Fruit fly (Drosophila melanogaster) whole organism, embryonic: Measurements from ENCODE around the gene CG14000.

ENCODE experiments used
- Aef1 ChIP-seq: fragments of 200-800 bp; sonication (Bioruptor generic); IDR thresholded peaks from 3 replicates; pipeline ENCODE4 v1.3.6; 2022; ENCODE audit warnings: missing biosample characterization, missing genetic modification characterization
- Atf6 ChIP-seq: fragments of 200-800 bp; sonication (Bioruptor generic); IDR thresholded peaks from 2 replicates; pipeline ENCODE4 v1.3.6; 2022; ENCODE audit warnings: missing biosample characterization, missing genetic modification characterization
- Bdp1 ChIP-seq: fragments of 200-800 bp; sonication (Bioruptor generic); optimal IDR thresholded peaks from 3 replicates; lab custom pipeline; 2016; ENCODE audit warnings: missing biosample characterization, missing genetic modification characterization
- C15 ChIP-seq: fragments of 200-800 bp; sonication (Bioruptor generic); IDR thresholded peaks from 3 replicates; pipeline ENCODE4 v1.3.6; 2022; ENCODE audit warnings: missing biosample characterization, missing genetic modification characterization
- CG10147 ChIP-seq: fragments of 200-800 bp; sonication (Bioruptor generic); optimal IDR thresholded peaks from 2 replicates; lab custom pipeline; 2019; ENCODE audit warnings: missing biosample characterization, mild to moderate bottlenecking, missing genetic modification characterization, moderate library complexity
- CG11398 ChIP-seq: fragments of 200-800 bp; sonication (Bioruptor generic); optimal IDR thresholded peaks from 2 replicates; lab custom pipeline; 2016; ENCODE audit warnings: missing biosample characterization, missing genetic modification characterization
- CG12236 ChIP-seq: fragments of 200-800 bp; sonication (Bioruptor generic); optimal IDR thresholded peaks from 2 replicates; lab custom pipeline; 2016; ENCODE audit warnings: missing biosample characterization, missing genetic modification characterization
- CG12299 ChIP-seq: fragments of 200-800 bp; sonication (Bioruptor generic); optimal IDR thresholded peaks from 2 replicates; lab custom pipeline; 2018; ENCODE audit warnings: missing biosample characterization, mild to moderate bottlenecking, missing genetic modification characterization
- CG13296 ChIP-seq: fragments of 200-800 bp; sonication (Bioruptor generic); optimal IDR thresholded peaks from 3 replicates; lab custom pipeline; 2018; ENCODE audit warnings: missing biosample characterization, mild to moderate bottlenecking, missing genetic modification characterization
- CG1529 ChIP-seq: fragments of 200-800 bp; sonication (Bioruptor generic); optimal IDR thresholded peaks from 3 replicates; lab custom pipeline; 2018; ENCODE audit warnings: missing biosample characterization, missing genetic modification characterization
- CG15696 ChIP-seq: fragments of 200-800 bp; sonication (Bioruptor generic); optimal IDR thresholded peaks from 2 replicates; lab custom pipeline; 2019; ENCODE audit warnings: missing biosample characterization, mild to moderate bottlenecking, missing genetic modification characterization, moderate library complexity
- CG1602 ChIP-seq: fragments of 200-800 bp; sonication (Bioruptor generic); optimal IDR thresholded peaks from 3 replicates; lab custom pipeline; 2016; ENCODE audit warnings: missing biosample characterization, missing genetic modification characterization
- CG17328 ChIP-seq: fragments of 200-800 bp; sonication (Bioruptor generic); IDR thresholded peaks from 2 replicates; pipeline ENCODE4 v1.3.6; 2022; ENCODE audit warnings: missing biosample characterization, missing genetic modification characterization
- CG18619 ChIP-seq: fragments of 200-800 bp; sonication (Bioruptor generic); optimal IDR thresholded peaks from 3 replicates; lab custom pipeline; 2017; ENCODE audit warnings: missing biosample characterization, mild to moderate bottlenecking, missing genetic modification characterization
- CG18764 ChIP-seq: fragments of 200-800 bp; sonication (Bioruptor generic); optimal IDR thresholded peaks from 3 replicates; lab custom pipeline; 2016; ENCODE audit warnings: missing biosample characterization, missing genetic modification characterization
- CG2120 ChIP-seq: fragments of 200-800 bp; sonication (Bioruptor generic); optimal IDR thresholded peaks from 3 replicates; lab custom pipeline; 2016; ENCODE audit warnings: missing biosample characterization, missing genetic modification characterization
- CG6654 ChIP-seq: fragments of 200-800 bp; sonication (Bioruptor generic); optimal IDR thresholded peaks from 2 replicates; lab custom pipeline; 2017; ENCODE audit warnings: missing biosample characterization, mild to moderate bottlenecking, missing genetic modification characterization
- CG8924 ChIP-seq: fragments of 200-800 bp; optimal IDR thresholded peaks from 3 replicates; lab custom pipeline; 2019; ENCODE audit warnings: missing biosample characterization, mild to moderate bottlenecking, missing genetic modification characterization, moderate library complexity
- Doc3 ChIP-seq: fragments of 200-800 bp; sonication (Bioruptor generic); IDR thresholded peaks from 3 replicates; pipeline ENCODE4 v1.3.6; 2022; ENCODE audit warnings: missing biosample characterization, missing genetic modification characterization; ENCODE audit not compliant: partially characterized antibody
- E2f1 ChIP-seq: fragments of 200-800 bp; sonication (Bioruptor generic); IDR thresholded peaks from 2 replicates; pipeline ENCODE4 v1.3.6; 2022; ENCODE audit warnings: missing biosample characterization, missing genetic modification characterization
- Elba2 ChIP-seq: fragments of 200-800 bp; sonication (Bioruptor generic); optimal IDR thresholded peaks from 3 replicates; lab custom pipeline; 2016; ENCODE audit warnings: missing biosample characterization, missing genetic modification characterization
- Ets65A ChIP-seq: fragments of 200-800 bp; sonication (Bioruptor generic); peaks from one replicate; lab custom pipeline; 2016; ENCODE audit warnings: missing biosample characterization, missing genetic modification characterization
- Fer2 ChIP-seq: fragments of 200-800 bp; sonication (Bioruptor generic); optimal IDR thresholded peaks from 2 replicates; lab custom pipeline; 2018; ENCODE audit warnings: missing biosample characterization, mild to moderate bottlenecking, missing genetic modification characterization, moderate library complexity
- Gug ChIP-seq: fragments of 200-800 bp; sonication (Bioruptor generic); IDR thresholded peaks from 4 replicates; pipeline ENCODE4 v1.3.6; 2022; ENCODE audit warnings: missing biosample characterization, missing genetic modification characterization
- HLH54F ChIP-seq: fragments of 200-800 bp; sonication (Bioruptor generic); optimal IDR thresholded peaks from 3 replicates; lab custom pipeline; 2016; ENCODE audit warnings: missing biosample characterization, missing genetic modification characterization
- HLHmδ ChIP-seq: fragments of 200-800 bp; sonication (Bioruptor generic); optimal IDR thresholded peaks from 2 replicates; lab custom pipeline; 2018; ENCODE audit warnings: missing biosample characterization, mild to moderate bottlenecking, missing genetic modification characterization, moderate library complexity
- Hr78 ChIP-seq, 2 experiments: fragments of 200-800 bp in 1 of 2; fragments of >200 bp in 1 of 2; sonication (Bioruptor generic) in 1 of 2; optimal IDR thresholded peaks; 2 replicates each; lab custom pipeline; 2017 to 2019; ENCODE audit warnings: missing biosample characterization in 2 of 2, missing genetic modification characterization in 2 of 2, mild to moderate bottlenecking in 1 of 2, moderate library complexity in 1 of 2
- NC2β ChIP-seq: fragments of 200-800 bp; sonication (Bioruptor generic); optimal IDR thresholded peaks from 2 replicates; lab custom pipeline; 2016; ENCODE audit warnings: missing biosample characterization, missing genetic modification characterization
- Opbp ChIP-seq: fragments of 200-800 bp; sonication (Bioruptor generic); IDR thresholded peaks from 3 replicates; pipeline ENCODE4 v1.3.6; 2022; ENCODE audit warnings: missing biosample characterization, missing genetic modification characterization; ENCODE audit not compliant: partially characterized antibody
- TFAM ChIP-seq: fragments of 200-800 bp; sonication (Bioruptor generic); optimal IDR thresholded peaks from 2 replicates; lab custom pipeline; 2017; ENCODE audit warnings: missing biosample characterization, missing genetic modification characterization, inconsistent platforms
- Usf ChIP-seq: fragments of 200-800 bp; sonication (Bioruptor generic); optimal IDR thresholded peaks from 2 replicates; lab custom pipeline; 2017; ENCODE audit warnings: missing genotype, missing biosample characterization, missing genetic modification characterization
- amos ChIP-seq: fragments of 200-800 bp; sonication (Bioruptor generic); IDR thresholded peaks from 2 replicates; pipeline ENCODE4 v1.3.6; 2022; ENCODE audit warnings: missing biosample characterization, missing genetic modification characterization; ENCODE audit not compliant: partially characterized antibody
- br ChIP-seq: fragments of >200 bp; optimal IDR thresholded peaks from 2 replicates; lab custom pipeline; 2017
- cwo ChIP-seq: fragments of 200-800 bp; sonication (Bioruptor generic); optimal IDR thresholded peaks from 3 replicates; lab custom pipeline; 2017; ENCODE audit warnings: missing biosample characterization, missing genetic modification characterization, mild to moderate bottlenecking, moderate library complexity, missing genetic modification reagents
- dysf ChIP-seq: fragments of 200-800 bp; sonication (Bioruptor generic); IDR thresholded peaks from 3 replicates; pipeline ENCODE4 v1.3.6; 2022; ENCODE audit warnings: missing biosample characterization, missing genetic modification characterization
- en ChIP-seq: fragments of 200-800 bp; sonication (Bioruptor generic); optimal IDR thresholded peaks from 2 replicates; lab custom pipeline; 2016; ENCODE audit warnings: missing biosample characterization, missing genetic modification characterization
- gcm2 ChIP-seq: fragments of 200-800 bp; sonication (Bioruptor generic); optimal IDR thresholded peaks from 2 replicates; lab custom pipeline; 2016; ENCODE audit warnings: missing biosample characterization, missing genetic modification characterization
- gfzf ChIP-seq: fragments of 200-800 bp; sonication (Bioruptor generic); optimal IDR thresholded peaks from 2 replicates; lab custom pipeline; 2016; ENCODE audit warnings: missing biosample characterization, mild to moderate bottlenecking, missing genetic modification characterization, moderate library complexity
- h ChIP-seq: fragments of >200 bp; optimal IDR thresholded peaks from 2 replicates; lab custom pipeline; 2017
- her ChIP-seq: fragments of 200-800 bp; sonication (Bioruptor generic); optimal IDR thresholded peaks from 2 replicates; lab custom pipeline; 2016; ENCODE audit warnings: missing biosample characterization, missing genetic modification characterization
- klu ChIP-seq: fragments of 200-800 bp; sonication (Bioruptor generic); IDR thresholded peaks from 2 replicates; pipeline ENCODE4 v1.3.6; 2022; ENCODE audit warnings: missing biosample characterization, missing genetic modification characterization
- lilli ChIP-seq: fragments of 200-800 bp; sonication (Bioruptor generic); optimal IDR thresholded peaks from 3 replicates; lab custom pipeline; 2016; ENCODE audit warnings: missing biosample characterization, missing genetic modification characterization
- luna ChIP-seq: fragments of 200-800 bp; sonication (Bioruptor generic); optimal IDR thresholded peaks from 2 replicates; lab custom pipeline; 2016; ENCODE audit warnings: missing biosample characterization, missing genetic modification characterization
- mirr ChIP-seq: fragments of 200-800 bp; sonication (Bioruptor generic); optimal IDR thresholded peaks from 3 replicates; lab custom pipeline; 2018; ENCODE audit warnings: missing biosample characterization, mild to moderate bottlenecking, missing genetic modification characterization
- ro ChIP-seq: fragments of 200-800 bp; sonication (Bioruptor generic); IDR thresholded peaks from 2 replicates; pipeline ENCODE4 v1.3.6; 2022; ENCODE audit warnings: missing biosample characterization, missing genetic modification characterization
- sc ChIP-seq, 3 experiments: fragments of >200 bp in 2 of 3; fragments of 200-800 bp in 1 of 3; sonication (Bioruptor generic) in 1 of 3; optimal IDR thresholded peaks; 2 replicates in 2 of 3; 3 replicates in 1 of 3; lab custom pipeline; 2017; ENCODE audit warnings: mild to moderate bottlenecking in 1 of 3, missing biosample characterization in 1 of 3, missing genetic modification characterization in 1 of 3, missing genetic modification reagents in 1 of 3
- slbo ChIP-seq: fragments of 200-800 bp; sonication (Bioruptor generic); IDR thresholded peaks from 2 replicates; pipeline ENCODE4 v1.3.6; 2022; ENCODE audit warnings: missing biosample characterization, missing genetic modification characterization
- slou ChIP-seq: fragments of 200-800 bp; sonication (Bioruptor generic); optimal IDR thresholded peaks from 3 replicates; lab custom pipeline; 2016; ENCODE audit warnings: missing biosample characterization, missing genetic modification characterization
- tup ChIP-seq: fragments of 200-800 bp; sonication (Bioruptor generic); optimal IDR thresholded peaks from 2 replicates; lab custom pipeline; 2016; ENCODE audit warnings: missing biosample characterization, mild to moderate bottlenecking, missing genetic modification characterization, moderate library complexity
- vfl ChIP-seq: fragments of 200-800 bp; sonication (Bioruptor generic); optimal IDR thresholded peaks from 2 replicates; lab custom pipeline; 2016; ENCODE audit warnings: missing biosample characterization, missing genetic modification characterization

CG14000 gene

DNA sequence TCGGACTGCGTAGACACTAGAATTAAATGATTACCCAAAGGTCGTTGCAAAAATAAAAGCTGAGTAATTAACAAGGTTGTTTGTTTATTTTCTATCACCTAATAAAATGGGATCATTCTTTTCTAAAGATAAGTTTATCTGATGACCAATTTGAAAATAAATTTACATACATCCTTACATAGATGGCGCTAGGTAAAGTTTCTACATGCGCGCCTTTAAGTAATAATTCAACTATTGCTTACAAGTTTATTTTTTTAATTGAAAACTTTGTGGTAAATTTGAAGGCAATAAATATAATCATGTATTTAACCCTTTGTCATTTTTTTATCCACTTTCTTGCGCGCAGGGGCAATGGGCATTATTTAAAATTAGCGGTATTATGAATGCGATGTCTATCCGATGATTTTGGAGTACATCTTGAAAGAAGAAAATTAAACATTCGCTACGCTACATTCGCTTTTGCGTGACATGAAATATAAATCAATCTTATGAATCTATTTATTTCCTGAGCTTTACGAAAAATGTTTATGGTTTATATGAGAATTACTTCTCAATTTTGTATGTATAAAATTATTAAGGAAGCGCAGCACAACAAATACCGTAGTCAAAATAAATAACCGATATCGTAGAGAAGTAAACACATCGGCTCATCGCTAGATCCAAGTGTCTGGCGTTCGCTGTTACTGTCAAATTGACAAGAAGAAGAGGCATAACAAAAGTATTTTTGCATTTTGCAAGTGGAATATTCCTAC is 38.9 kb upstream of the CG14000 start, which contains the start of gene CG9044 (continued):
- peak; percentile 19 for TF ChIP-seq gfzf (GFP tag; lab: Kevin White, UChicago)
- TF ChIP-seq sc (optimal IDR thresholded peaks at IDR 0.05; lab: Kevin White, UChicago): no peak
- TF ChIP-seq sc (GFP tag; optimal IDR thresholded peaks at IDR 0.05; lab: Kevin White, UChicago): peak; percentile 1
- no peak for TF ChIP-seq CG6654
- TF ChIP-seq cwo: no peak
- no peak for TF ChIP-seq tup (GFP tag; lab: Kevin White, UChicago)
- TF ChIP-seq Opbp: peak; percentile 84; the same call in 2 of the 3 replicates
- no peak for TF ChIP-seq CG12236 (GFP tag; lab: Kevin White, UChicago)
- peak; percentile 19 for TF ChIP-seq CG12299 (tag; lab: Kevin White, UChicago)
- peak; percentile 77 for TF ChIP-seq slbo (GFP tag; lab: Robert Waterston, UW)
- peak; percentile 6 for TF ChIP-seq her (GFP tag; lab: Kevin White, UChicago)
- TF ChIP-seq CG13296 (GFP tag; lab: Kevin White, UChicago): no peak
- peak; percentile 41 for TF ChIP-seq CG15696
- TF ChIP-seq CG8924 (tag; lab: Kevin White, UChicago): peak; percentile 34
- TF ChIP-seq vfl: peak; percentile 23
- peak; percentile 36 for TF ChIP-seq NC2β (GFP tag; lab: Kevin White, UChicago)
- peak; percentile 79 for TF ChIP-seq lilli (GFP tag; lab: Kevin White, UChicago)
- TF ChIP-seq Hr78 (GFP tag; optimal IDR thresholded peaks at IDR 0.05; lab: Kevin White, UChicago): no peak
- no peak for TF ChIP-seq br (lab: Kevin White, UChicago)
- TF ChIP-seq amos (GFP tag; lab: Robert Waterston, UW): peak; percentile 89
- TF ChIP-seq Ets65A: peak; percentile 98
- no peak for TF ChIP-seq TFAM (GFP tag; lab: Kevin White, UChicago)
- TF ChIP-seq CG18764: peak; percentile 31
- TF ChIP-seq Usf (GFP tag; lab: Kevin White, UChicago): no peak
- no peak for TF ChIP-seq Atf6 (GFP tag; lab: Robert Waterston, UW)
- TF ChIP-seq en: no peak
- TF ChIP-seq CG10147: no peak
- no peak for TF ChIP-seq mirr (GFP tag; lab: Kevin White, UChicago)
- peak; percentile 54 for TF ChIP-seq CG18619
- peak; percentile 22; the same call in 2 of the 3 replicates for TF ChIP-seq Aef1 (GFP tag; lab: Robert Waterston, UW)
- TF ChIP-seq Elba2 (GFP tag; lab: Kevin White, UChicago): peak; percentile 46
- peak; percentile 83 for TF ChIP-seq CG2120 (GFP tag; lab: Kevin White, UChicago)
- no peak for TF ChIP-seq ro (GFP tag; lab: Robert Waterston, UW)
- no peak for TF ChIP-seq CG17328 (GFP tag; lab: Robert Waterston, UW)
- TF ChIP-seq Doc3 (GFP tag; lab: Robert Waterston, UW): peak; percentile 91
- TF ChIP-seq CG1602 (GFP tag; lab: Kevin White, UChicago): peak; percentile 48
- no peak; the same call in 2 of the 3 replicates for TF ChIP-seq dysf (GFP tag; lab: Robert Waterston, UW)
- TF ChIP-seq klu: peak; percentile 42; the same call in 1 of the 2 replicates
- TF ChIP-seq gcm2 (GFP tag; lab: Kevin White, UChicago): no peak
- peak; percentile 21 for TF ChIP-seq Bdp1 (GFP tag; lab: Kevin White, UChicago)
- TF ChIP-seq HLHmδ (GFP tag; lab: Kevin White, UChicago): no peak
- TF ChIP-seq Fer2 (tag; lab: Kevin White, UChicago): no peak
- TF ChIP-seq luna: no peak
- TF ChIP-seq HLH54F (GFP tag; lab: Kevin White, UChicago): peak; percentile 79
- peak; percentile 18 for TF ChIP-seq CG11398 (GFP tag; lab: Kevin White, UChicago)
- peak; percentile 60; the same call in 3 of the 4 replicates for TF ChIP-seq Gug (GFP tag; lab: Robert Waterston, UW)
- TF ChIP-seq E2f1 (GFP tag; lab: Robert Waterston, UW): peak; percentile 41; the same call in 1 of the 2 replicates
- no peak for TF ChIP-seq C15 (GFP tag; lab: Robert Waterston, UW)
- peak; percentile 21 for TF ChIP-seq slou (GFP tag; lab: Kevin White, UChicago)
- no peak for TF ChIP-seq CG1529 (GFP tag; lab: Kevin White, UChicago)
- no peak for TF ChIP-seq h
